Worm (Caenorhabditis elegans) whole organism, late embryonic: ENCODE data around the gene nhr-136.

Source experiments
- C08G9.2 ChIP-seq: sonication (generic microtip); optimal IDR thresholded peaks from 2 replicates; lab custom pipeline; 2016; ENCODE audit warnings: mild to moderate bottlenecking, missing genetic modification characterization, moderate library complexity, missing compliant biosample characterization
- C38D4.7 ChIP-seq: fragments of 200-800 bp; sonication (Bioruptor generic); optimal IDR thresholded peaks from 2 replicates; lab custom pipeline; 2018; ENCODE audit warnings: mild to moderate bottlenecking, missing genetic modification characterization, moderate library complexity, missing compliant biosample characterization
- K09A11.1 ChIP-seq: sonication (generic microtip); optimal IDR thresholded peaks from 2 replicates; lab custom pipeline; 2017; ENCODE audit warnings: antibody characterized with exemption, mild to moderate bottlenecking, missing genetic modification characterization, missing compliant biosample characterization; ENCODE audit not compliant: insufficient read depth
- T23F11.4 ChIP-seq: fragments of 200-800 bp; sonication (Bioruptor generic); optimal IDR thresholded peaks from 2 replicates; lab custom pipeline; 2018; ENCODE audit warnings: mild to moderate bottlenecking, missing genetic modification characterization, missing compliant biosample characterization
- Y22D7AL.16 ChIP-seq: sonication (generic microtip); optimal IDR thresholded peaks from 2 replicates; lab custom pipeline; 2016; ENCODE audit warnings: missing genetic modification characterization, missing compliant biosample characterization
- ahr-1 ChIP-seq: sonication (generic microtip); optimal IDR thresholded peaks from 2 replicates; lab custom pipeline; 2016; ENCODE audit warnings: missing genetic modification characterization, missing compliant biosample characterization
- ceh-14 ChIP-seq: sonication (generic microtip); optimal IDR thresholded peaks from 2 replicates; lab custom pipeline; 2016; ENCODE audit warnings: missing genotype, missing genetic modification characterization, missing compliant biosample characterization
- ceh-18 ChIP-seq: sonication (generic microtip); optimal IDR thresholded peaks from 2 replicates; lab custom pipeline; 2016; ENCODE audit warnings: missing genetic modification characterization, missing compliant biosample characterization
- ceh-19 ChIP-seq: fragments of 200-800 bp; sonication (Bioruptor generic); optimal IDR thresholded peaks from 2 replicates; lab custom pipeline; 2018; ENCODE audit warnings: mild to moderate bottlenecking, missing genetic modification characterization, missing compliant biosample characterization
- ceh-2 ChIP-seq: sonication (generic microtip); optimal IDR thresholded peaks from 2 replicates; lab custom pipeline; 2016; ENCODE audit warnings: missing genotype, missing genetic modification characterization, missing compliant biosample characterization
- ceh-30 ChIP-seq: fragments of 150-350 bp; optimal IDR thresholded peaks from 2 replicates; lab custom pipeline; 2014; ENCODE audit warnings: missing biosample characterization, missing genetic modification characterization
- ceh-31 ChIP-seq: sonication (generic microtip); optimal IDR thresholded peaks from 2 replicates; lab custom pipeline; 2016; ENCODE audit warnings: missing genetic modification characterization, missing compliant biosample characterization
- ceh-45 ChIP-seq: fragments of 200-800 bp; sonication (Bioruptor generic); IDR thresholded peaks from 2 replicates; pipeline ENCODE4 v1.3.6; 2022; ENCODE audit warnings: missing genetic modification reagents, missing genetic modification characterization, missing compliant biosample characterization
- ceh-9 ChIP-seq: sonication (generic microtip); optimal IDR thresholded peaks from 2 replicates; lab custom pipeline; 2016; ENCODE audit warnings: mild to moderate bottlenecking, missing genetic modification characterization, inconsistent platforms, missing compliant biosample characterization
- che-1 ChIP-seq: sonication (generic microtip); optimal IDR thresholded peaks from 2 replicates; lab custom pipeline; 2016; ENCODE audit warnings: mild to moderate bottlenecking, missing genetic modification characterization, missing compliant biosample characterization
- dmd-4 ChIP-seq: sonication (generic microtip); optimal IDR thresholded peaks from 2 replicates; lab custom pipeline; 2016; ENCODE audit warnings: borderline replicate concordance, missing genetic modification characterization, missing compliant biosample characterization
- elt-2 ChIP-seq: sonication (generic microtip); optimal IDR thresholded peaks from 2 replicates; lab custom pipeline; 2016; ENCODE audit warnings: missing genetic modification reagents, missing genetic modification characterization, missing compliant biosample characterization
- ets-4 ChIP-seq: sonication (generic microtip); optimal IDR thresholded peaks from 2 replicates; lab custom pipeline; 2016; ENCODE audit warnings: missing genetic modification characterization, missing compliant biosample characterization
- fax-1 ChIP-seq: sonication (generic microtip); optimal IDR thresholded peaks from 2 replicates; lab custom pipeline; 2016; ENCODE audit warnings: missing genotype, missing genetic modification characterization, missing compliant biosample characterization
- fkh-6 ChIP-seq: sonication (generic microtip); optimal IDR thresholded peaks from 2 replicates; lab custom pipeline; 2016; ENCODE audit warnings: missing genetic modification characterization, missing compliant biosample characterization
- hlh-6 ChIP-seq: sonication (generic microtip); optimal IDR thresholded peaks from 2 replicates; lab custom pipeline; 2016; ENCODE audit warnings: missing genotype, missing genetic modification characterization, missing compliant biosample characterization
- madf-2 ChIP-seq: sonication (generic microtip); optimal IDR thresholded peaks from 2 replicates; lab custom pipeline; 2017; ENCODE audit warnings: missing genetic modification characterization, missing compliant biosample characterization
- mec-3 ChIP-seq: sonication (generic microtip); optimal IDR thresholded peaks from 2 replicates; lab custom pipeline; 2016; ENCODE audit warnings: borderline replicate concordance, missing genetic modification characterization, missing compliant biosample characterization
- nfya-1 ChIP-seq: sonication (generic microtip); optimal IDR thresholded peaks from 2 replicates; lab custom pipeline; 2017; ENCODE audit warnings: missing genetic modification characterization, mild to moderate bottlenecking, missing compliant biosample characterization, antibody characterized with exemption, moderate library complexity
- nhr-11 ChIP-seq: fragments of 150-350 bp; optimal IDR thresholded peaks from 2 replicates; lab custom pipeline; 2014; ENCODE audit warnings: missing biosample characterization, missing genetic modification characterization
- odd-2 ChIP-seq: sonication (generic microtip); optimal IDR thresholded peaks from 2 replicates; lab custom pipeline; 2017; ENCODE audit warnings: antibody characterized with exemption, mild to moderate bottlenecking, missing genetic modification characterization, missing compliant biosample characterization
- pat-9 ChIP-seq: fragments of 200-800 bp; sonication (Bioruptor generic); optimal IDR thresholded peaks from 2 replicates; lab custom pipeline; 2018; ENCODE audit warnings: mild to moderate bottlenecking, missing genetic modification characterization, moderate library complexity, missing compliant biosample characterization
- pax-1 ChIP-seq: fragments of 150-350 bp; optimal IDR thresholded peaks from 2 replicates; lab custom pipeline; 2014; ENCODE audit warnings: missing biosample characterization, missing genetic modification characterization
- pha-4 ChIP-seq: fragments of 150-350 bp; optimal IDR thresholded peaks from 2 replicates; lab custom pipeline; 2018; ENCODE audit warnings: missing biosample characterization, missing genetic modification reagents, missing genetic modification characterization
- pros-1 ChIP-seq: fragments of 150-350 bp; optimal IDR thresholded peaks from 2 replicates; lab custom pipeline; 2014; ENCODE audit warnings: missing biosample characterization, missing genetic modification reagents, missing genetic modification characterization
- rnt-1 ChIP-seq: sonication (generic microtip); optimal IDR thresholded peaks from 2 replicates; lab custom pipeline; 2016; ENCODE audit warnings: missing genetic modification characterization, missing compliant biosample characterization
- unc-3 ChIP-seq, 2 experiments: fragments of 200-800 bp in 1 of 2; sonication (Bioruptor generic) in 1 of 2; sonication (generic microtip) in 1 of 2; conservative IDR thresholded peaks in 1 of 2; optimal IDR thresholded peaks in 1 of 2; 2 replicates each; pipeline versions ENCODE4 v1.3.6 to Lab custom; 2016 to 2022; ENCODE audit warnings: missing compliant biosample characterization in 2 of 2, missing genetic modification characterization in 2 of 2, missing genetic modification reagents in 1 of 2
- unc-42 ChIP-seq: sonication (generic microtip); optimal IDR thresholded peaks from 2 replicates; lab custom pipeline; 2016; ENCODE audit warnings: missing genotype, missing genetic modification characterization, missing compliant biosample characterization

nhr-136 gene

ce11 chrV:12140625-12141024, 33.7 kb downstream of the nhr-136 start, which contains the start of gene C27A7.3:
TSS of gene C27A7.3 (plus strand) at chrV:12140925.
- TF ChIP-seq fkh-6 (tag; lab: Kevin White, UChicago) (no peak), ahr-1 (tag; lab: Kevin White, UChicago) (no peak), unc-3 (GFP tag; conservative IDR thresholded peaks at IDR 0.05; lab: Robert Waterston, UW) (no peak), unc-3 (tag; optimal IDR thresholded peaks at IDR 0.05; lab: Kevin White, UChicago) (no peak), Y22D7AL.16 (no peak), elt-2 (tag; lab: Kevin White, UChicago) (no peak), ceh-30 (tag; lab: Kevin White, UChicago) (no peak)

- TF ChIP-seq che-1 (tag; lab: Kevin White, UChicago) (no peak), C08G9.2 (no peak), T23F11.4 (GFP tag; lab: Kevin White, UChicago) (no peak), pax-1 (tag; lab: Kevin White, UChicago) (no peak), ceh-9 (no peak), pha-4 (no peak), pat-9 (no peak)
Observed at ce11 chrV:12150607-12151006, 43.7 kb downstream of the nhr-136 start, which contains the start of gene che-11. TSS of gene che-11 (minus strand) at chrV:12150707.

ce11 chrV:12152857-12153256, 45.9 kb downstream of the nhr-136 start, which contains the start of gene C27A7.8:
TSS of gene C27A7.8 (plus strand) at chrV:12153157.
- TF ChIP-seq rnt-1 (tag; lab: Kevin White, UChicago) (no peak), nhr-11 (no peak), hlh-6 (tag; lab: Kevin White, UChicago) (no peak), ahr-1 (tag; lab: Kevin White, UChicago) (no peak), fax-1 (no peak), unc-3 (GFP tag; conservative IDR thresholded peaks at IDR 0.05; lab: Robert Waterston, UW) (no peak), unc-3 (tag; optimal IDR thresholded peaks at IDR 0.05; lab: Kevin White, UChicago) (no peak), ets-4 (no peak), nfya-1 (tag; lab: Kevin White, UChicago) (no peak)

ce11 chrV:12153784-12154183, 46.8 kb downstream of the nhr-136 start:
- TF ChIP-seq ceh-2 (no peak), ceh-31 (tag; lab: Kevin White, UChicago) (no peak), ceh-18 (tag; lab: Kevin White, UChicago) (no peak), ceh-14 (no peak), unc-42 (tag; lab: Kevin White, UChicago) (no peak), nhr-11 (no peak)

ce11 chrV:12154554-12154953, 47.6 kb downstream of the nhr-136 start, which contains the start of gene C27A7.9:
TSS of gene C27A7.9 (minus strand) at chrV:12154654.
- TF ChIP-seq ceh-45 (GFP tag; lab: Robert Waterston, UW), result no peak
- no peak for TF ChIP-seq madf-2
- no peak for TF ChIP-seq dmd-4 (tag; lab: Kevin White, UChicago)
- TF ChIP-seq ceh-19, result no peak
- TF ChIP-seq odd-2 (tag; lab: Kevin White, UChicago), result no peak
- no peak for TF ChIP-seq unc-42 (tag; lab: Kevin White, UChicago)
- no peak for TF ChIP-seq ceh-31 (tag; lab: Kevin White, UChicago)
- no peak for TF ChIP-seq pros-1 (tag; lab: Kevin White, UChicago)
- TF ChIP-seq C38D4.7 (GFP tag; lab: Kevin White, UChicago), result no peak
- no peak for TF ChIP-seq K09A11.1
- TF ChIP-seq ceh-9, result no peak
- TF ChIP-seq mec-3 (tag; lab: Kevin White, UChicago), result no peak
- TF ChIP-seq fkh-6 (tag; lab: Kevin White, UChicago), result no peak
